Worm (Caenorhabditis elegans): ENCODE data around the gene glt-3.

The glt-3 gene

ce11 chrIV:10157034-10157433 lies 27.0 kb downstream of the glt-3 start:
- TF ChIP-seq hlh-6 (tag; optimal IDR thresholded peaks at IDR 0.05) = no peak
- TF ChIP-seq unc-3 (GFP tag; conservative IDR thresholded peaks at IDR 0.05) = no peak
- TF ChIP-seq unc-3 (tag; optimal IDR thresholded peaks at IDR 0.05) = no peak
- no peak for TF ChIP-seq nfya-1 (tag; optimal IDR thresholded peaks at IDR 0.05)
- no peak for TF ChIP-seq pha-4 (tag; optimal IDR thresholded peaks at IDR 0.05)
- no peak for TF ChIP-seq F13H6.1 (tag; optimal IDR thresholded peaks at IDR 0.05)
- no peak for TF ChIP-seq pros-1 (tag; optimal IDR thresholded peaks at IDR 0.05)
- no peak for TF ChIP-seq dmd-4 (tag; optimal IDR thresholded peaks at IDR 0.05; ENCODE audit: borderline replicate concordance)
- no peak for TF ChIP-seq unc-86 (tag; optimal IDR thresholded peaks at IDR 0.05)
- TF ChIP-seq zip-5 (tag; optimal IDR thresholded peaks at IDR 0.05) = no peak
- TF ChIP-seq fkh-10 (GFP tag; optimal IDR thresholded peaks at IDR 0.05) = no peak
- TF ChIP-seq unc-55 (GFP tag; optimal IDR thresholded peaks at IDR 0.05) = no peak
- TF ChIP-seq ceh-18 (tag; optimal IDR thresholded peaks at IDR 0.05) = no peak
- TF ChIP-seq pha-2 (tag; optimal IDR thresholded peaks at IDR 0.05) = no peak
- no peak for TF ChIP-seq fax-1 (tag; optimal IDR thresholded peaks at IDR 0.05)
- no peak for TF ChIP-seq ceh-22 (tag; optimal IDR thresholded peaks at IDR 0.05)
- TF ChIP-seq ets-4 (tag; optimal IDR thresholded peaks at IDR 0.05) = no peak
- TF ChIP-seq ama-1 (optimal IDR thresholded peaks at IDR 0.05) = no peak
- no peak for TF ChIP-seq ceh-14 (tag; optimal IDR thresholded peaks at IDR 0.05)

- TF ChIP-seq madf-2 (tag; optimal IDR thresholded peaks at IDR 0.05) (no peak), syd-9 (tag; optimal IDR thresholded peaks at IDR 0.05) (no peak), zip-5 (tag; optimal IDR thresholded peaks at IDR 0.05) (no peak), fkh-10 (GFP tag; optimal IDR thresholded peaks at IDR 0.05) (no peak), C38D4.7 (GFP tag; optimal IDR thresholded peaks at IDR 0.05) (no peak), pha-4 (tag; optimal IDR thresholded peaks at IDR 0.05) (no peak), elt-4 (tag; optimal IDR thresholded peaks at IDR 0.05) (no peak), fkh-6 (tag; optimal IDR thresholded peaks at IDR 0.05) (no peak), F13H6.1 (tag; optimal IDR thresholded peaks at IDR 0.05) (no peak), hlh-15 (tag; optimal IDR thresholded peaks at IDR 0.05) (no peak), odd-2 (tag; optimal IDR thresholded peaks at IDR 0.05) (no peak), sdc-2 (tag; optimal IDR thresholded peaks at IDR 0.05) (no peak), unc-55 (GFP tag; optimal IDR thresholded peaks at IDR 0.05) (no peak), dmd-4 (tag; optimal IDR thresholded peaks at IDR 0.05; ENCODE audit: borderline replicate concordance) (no peak), lin-11 (tag; optimal IDR thresholded peaks at IDR 0.05) (no peak), ceh-9 (tag; optimal IDR thresholded peaks at IDR 0.05) (no peak), hlh-6 (tag; optimal IDR thresholded peaks at IDR 0.05) (no peak)
Measured at ce11 chrIV:10157489-10158088, 27.5 kb downstream of the glt-3 start, which contains the start of gene ttr-53. ttr-53 (plus strand) TSS chrIV:10158038.

ce11 chrIV:10161706-10162105 lies 31.6 kb downstream of the glt-3 start, which contains the start of gene pps-1:
pps-1 (plus strand) TSS chrIV:10162006.
- no peak for TF ChIP-seq hlh-15 (tag; optimal IDR thresholded peaks at IDR 0.05)
- no peak for TF ChIP-seq elt-4 (tag; optimal IDR thresholded peaks at IDR 0.05)
- TF ChIP-seq hlh-6 (tag; optimal IDR thresholded peaks at IDR 0.05) = no peak
- no peak for TF ChIP-seq hlh-13 (GFP tag; optimal IDR thresholded peaks at IDR 0.05)
- TF ChIP-seq pax-1 (tag; optimal IDR thresholded peaks at IDR 0.05) = no peak
- TF ChIP-seq madf-2 (tag; optimal IDR thresholded peaks at IDR 0.05) = no peak
- TF ChIP-seq lim-6 (tag; optimal IDR thresholded peaks at IDR 0.05) = no peak
- no peak for TF ChIP-seq unc-55 (GFP tag; optimal IDR thresholded peaks at IDR 0.05)
- no peak for TF ChIP-seq Y22D7AL.16 (tag; optimal IDR thresholded peaks at IDR 0.05)
- TF ChIP-seq lin-11 (tag; optimal IDR thresholded peaks at IDR 0.05) = no peak
- TF ChIP-seq fkh-6 (tag; optimal IDR thresholded peaks at IDR 0.05) = no peak
- no peak for TF ChIP-seq C38D4.7 (GFP tag; optimal IDR thresholded peaks at IDR 0.05)
- TF ChIP-seq mec-3 (tag; optimal IDR thresholded peaks at IDR 0.05; ENCODE audit: borderline replicate concordance) = no peak
- no peak for TF ChIP-seq F13H6.1 (tag; optimal IDR thresholded peaks at IDR 0.05)

- no peak for TF ChIP-seq npax-4 (tag; optimal IDR thresholded peaks at IDR 0.05)
- TF ChIP-seq unc-3 (GFP tag; conservative IDR thresholded peaks at IDR 0.05) = no peak
- no peak for TF ChIP-seq unc-3 (tag; optimal IDR thresholded peaks at IDR 0.05)
- no peak for TF ChIP-seq rnt-1 (tag; optimal IDR thresholded peaks at IDR 0.05)
- TF ChIP-seq hlh-8 (tag; optimal IDR thresholded peaks at IDR 0.05) = no peak
- no peak for TF ChIP-seq dve-1 (tag; optimal IDR thresholded peaks at IDR 0.05)
- TF ChIP-seq pat-9 (tag; optimal IDR thresholded peaks at IDR 0.05) = no peak
- TF ChIP-seq lim-6 (tag; optimal IDR thresholded peaks at IDR 0.05) = no peak
- TF ChIP-seq K09A11.1 (tag; optimal IDR thresholded peaks at IDR 0.05; ENCODE audit: insufficient read depth) = no peak
- no peak for TF ChIP-seq ceh-30 (tag; optimal IDR thresholded peaks at IDR 0.05)
- no peak for TF ChIP-seq che-1 (tag; optimal IDR thresholded peaks at IDR 0.05)
- TF ChIP-seq C38D4.7 (GFP tag; optimal IDR thresholded peaks at IDR 0.05) = no peak
- no peak for TF ChIP-seq ceh-34 (tag; optimal IDR thresholded peaks at IDR 0.05)
Measured at ce11 chrIV:10164086-10164485, 34.0 kb downstream of the glt-3 start.

Measured in whole organism, late embryonic.